Fruit fly (Drosophila melanogaster): ENCODE data around the gene PNUTS.

The PNUTS gene

dm6 chr2L:846167-846868 lies 23.9 kb upstream of the PNUTS start (continued):
- no peak for TF ChIP-seq CG10565 (GFP tag; optimal IDR thresholded peaks at IDR 0.05)
- no peak for TF ChIP-seq CG32532 (GFP tag; IDR thresholded peaks at IDR 0.05)
- no peak for TF ChIP-seq gt (GFP tag; IDR thresholded peaks at IDR 0.05)
- no peak for TF ChIP-seq ftz-f1 (GFP tag; optimal IDR thresholded peaks at IDR 0.05)
- TF ChIP-seq CG12219 (GFP tag; optimal IDR thresholded peaks at IDR 0.05) = peak; percentile 68
- TF ChIP-seq stwl (tag; optimal IDR thresholded peaks at IDR 0.05) = no peak
- peak; percentile 41 for TF ChIP-seq CG6813 (GFP tag; optimal IDR thresholded peaks at IDR 0.05)
- TF ChIP-seq jing (GFP tag; optimal IDR thresholded peaks at IDR 0.05) = peak; percentile 61
- TF ChIP-seq CG18011 (GFP tag; optimal IDR thresholded peaks at IDR 0.05) = no peak
- no peak for TF ChIP-seq CG12104 (GFP tag; optimal IDR thresholded peaks at IDR 0.05)
- TF ChIP-seq sqz (GFP tag; optimal IDR thresholded peaks at IDR 0.05) = peak; percentile 51
- no peak for TF ChIP-seq GATAe (GFP tag; conservative IDR thresholded peaks at IDR 0.05)
- peak; percentile 60 for TF ChIP-seq CG7786 (GFP tag; optimal IDR thresholded peaks at IDR 0.05)
- peak; percentile 41 for TF ChIP-seq ems (GFP tag; optimal IDR thresholded peaks at IDR 0.05)
- TF ChIP-seq pho (GFP tag; optimal IDR thresholded peaks at IDR 0.05) = peak; percentile 14
- peak; percentile 12 for TF ChIP-seq tin (GFP tag; optimal IDR thresholded peaks at IDR 0.05)
- peak; percentile 37 for TF ChIP-seq zf30C (GFP tag; optimal IDR thresholded peaks at IDR 0.05)
- TF ChIP-seq CG8281 (tag; optimal IDR thresholded peaks at IDR 0.05) = peak; percentile 11
- TF ChIP-seq CG7357 (GFP tag; IDR thresholded peaks at IDR 0.05) = no peak; the same call in 2 of the 3 replicates
- TF ChIP-seq D19B (GFP tag; optimal IDR thresholded peaks at IDR 0.05) = no peak
- TF ChIP-seq ato (GFP tag; IDR thresholded peaks at IDR 0.05; ENCODE audit: partially characterized antibody) = no peak
- no peak for TF ChIP-seq fd64A (GFP tag; optimal IDR thresholded peaks at IDR 0.05)
- TF ChIP-seq sens-2 (GFP tag; IDR thresholded peaks at IDR 0.05) = no peak
- TF ChIP-seq ken (GFP tag; IDR thresholded peaks at IDR 0.05) = 0 out of 3 replicates have a peak, but pooled peaks have one; percentile 21
- TF ChIP-seq HmgD (GFP tag; optimal IDR thresholded peaks at IDR 0.05) = no peak
- TF ChIP-seq CG11723 (GFP tag; optimal IDR thresholded peaks at IDR 0.05) = peak; percentile 40
- no peak for TF ChIP-seq sob (GFP tag; IDR thresholded peaks at IDR 0.05)
- TF ChIP-seq kah (GFP tag; optimal IDR thresholded peaks at IDR 0.05) = no peak
- no peak for TF ChIP-seq sc (optimal IDR thresholded peaks at IDR 0.05)
- peak; percentile 36 for TF ChIP-seq sc (GFP tag; optimal IDR thresholded peaks at IDR 0.05)
- peak; percentile 58; the same call in 1 of the 2 replicates for TF ChIP-seq CG14441 (GFP tag; IDR thresholded peaks at IDR 0.05)
- TF ChIP-seq slp2 (GFP tag; optimal IDR thresholded peaks at IDR 0.05) = peak; percentile 62
- TF ChIP-seq CG15696 (tag; optimal IDR thresholded peaks at IDR 0.05) = no peak
- TF ChIP-seq bcd (GFP tag; optimal IDR thresholded peaks at IDR 0.05) = peak; percentile 62
- TF ChIP-seq bsh (GFP tag; optimal IDR thresholded peaks at IDR 0.05) = peak in 1 of 2 experiments; percentile 73
- TF ChIP-seq CoRest (tag; optimal IDR thresholded peaks at IDR 0.05) = peak; percentile 68
- 0 out of 2 replicates have a peak, but pooled peaks have one; percentile 26 for TF ChIP-seq CG32767 (GFP tag; IDR thresholded peaks at IDR 0.05)
- TF ChIP-seq psq (GFP tag; optimal IDR thresholded peaks at IDR 0.05) = no peak

dm6 chr2L:847189-847987 lies 22.9 kb upstream of the PNUTS start:
- peak in 1 of 2 experiments; percentile 47 for TF ChIP-seq Hr51 (GFP tag; optimal IDR thresholded peaks at IDR 0.05)
- peak in 1 of 2 experiments; percentile 15 for TF ChIP-seq Pdp1 (GFP tag; optimal IDR thresholded peaks at IDR 0.05)
- no peak for TF ChIP-seq sim (GFP tag; IDR thresholded peaks at IDR 0.05)
- TF ChIP-seq CG3281 (GFP tag; optimal IDR thresholded peaks at IDR 0.05) = peak; percentile 13
- TF ChIP-seq CG8388 (GFP tag; optimal IDR thresholded peaks at IDR 0.05) = peak; percentile 22
- 0 out of 4 replicates have a peak, but pooled peaks have one; percentile 10 for TF ChIP-seq chinmo (GFP tag; IDR thresholded peaks at IDR 0.05; ENCODE audit: partially characterized antibody)
- no peak for TF ChIP-seq Awh (GFP tag; IDR thresholded peaks at IDR 0.05)
- no peak for TF ChIP-seq CG11456 (GFP tag; IDR thresholded peaks at IDR 0.05)
- peak; percentile 14 for TF ChIP-seq CG15269 (tag; optimal IDR thresholded peaks at IDR 0.05)
- peak in 1 of 2 experiments; percentile 75 for TF ChIP-seq Hr78 (GFP tag; optimal IDR thresholded peaks at IDR 0.05)
- peak; percentile 4 for TF ChIP-seq CG13424 (tag; optimal IDR thresholded peaks at IDR 0.05)

Measured in whole organism, embryonic.